Fruit fly (Drosophila melanogaster): Measurements from ENCODE around the gene ph-p.

DNA sequence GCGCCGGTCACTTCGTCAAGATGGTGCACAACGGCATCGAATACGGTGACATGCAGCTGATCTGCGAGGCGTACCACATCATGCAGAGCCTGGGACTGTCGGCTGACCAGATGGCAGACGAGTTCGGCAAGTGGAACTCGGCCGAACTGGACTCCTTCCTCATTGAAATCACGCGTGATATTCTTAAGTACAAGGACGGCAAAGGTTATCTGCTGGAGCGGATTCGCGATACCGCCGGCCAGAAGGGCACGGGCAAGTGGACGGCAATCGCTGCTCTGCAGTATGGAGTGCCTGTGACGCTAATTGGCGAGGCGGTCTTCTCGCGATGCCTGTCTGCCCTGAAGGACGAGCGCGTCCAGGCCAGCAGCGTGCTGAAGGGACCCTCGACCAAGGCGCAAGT is 9.3 kb upstream of the ph-p start:
- TF ChIP-seq EcR (GFP tag; optimal IDR thresholded peaks at IDR 0.05) = no peak
- TF ChIP-seq Ets98B (GFP tag; IDR thresholded peaks at IDR 0.05) = no peak
- TF ChIP-seq CG8301 (tag; optimal IDR thresholded peaks at IDR 0.05) = no peak
- TF ChIP-seq CG8159 (tag; optimal IDR thresholded peaks at IDR 0.05) = no peak
- no peak for TF ChIP-seq CG32121 (GFP tag; IDR thresholded peaks at IDR 0.05)
- TF ChIP-seq CG14655 (GFP tag; optimal IDR thresholded peaks at IDR 0.05) = no peak
- no peak for TF ChIP-seq gl (tag; optimal IDR thresholded peaks at IDR 0.05)
- TF ChIP-seq CG13204 (GFP tag; optimal IDR thresholded peaks at IDR 0.05) = no peak

Data from whole organism, pupa.